Fruit fly (Drosophila melanogaster): ENCODE data around the gene Ir85a.

Gene Ir85a

DNA sequence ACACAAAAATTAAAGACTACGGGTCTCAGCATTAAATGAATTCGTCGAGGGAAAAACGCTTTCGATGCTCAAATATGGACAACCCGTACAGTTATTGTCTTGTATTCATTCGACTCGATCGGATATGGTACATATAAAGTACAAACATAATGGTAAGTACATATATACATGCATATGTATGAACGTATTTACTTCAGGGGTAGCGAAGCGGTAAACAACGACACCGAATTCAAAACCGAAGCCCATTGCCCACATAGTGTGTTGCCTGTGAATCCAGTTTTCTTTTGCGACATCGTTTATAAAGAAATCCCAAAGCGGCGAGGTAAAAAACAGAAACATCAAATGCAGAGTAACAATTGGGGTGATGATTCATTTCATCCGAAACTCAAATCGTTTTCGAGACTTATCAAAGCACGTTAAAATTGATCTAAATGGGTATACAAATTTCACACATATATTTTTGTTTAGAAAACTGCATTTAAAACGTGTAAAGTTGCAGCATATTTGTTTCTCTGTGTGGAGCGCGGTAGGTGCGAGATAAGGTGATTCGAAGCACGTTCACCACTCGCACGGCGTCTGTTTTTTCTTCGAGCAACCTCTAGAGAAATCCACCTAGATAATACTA lies 18.0 kb downstream of the Ir85a start (continued):
- TF ChIP-seq toy (GFP tag; IDR thresholded peaks at IDR 0.05) = peak; percentile 41; the same call in 1 of the 2 replicates
- no peak for TF ChIP-seq ssp (GFP tag; IDR thresholded peaks at IDR 0.05)
- peak; percentile 83 for TF ChIP-seq vvl (GFP tag; IDR thresholded peaks at IDR 0.05)
- TF ChIP-seq CG9215 (GFP tag; IDR thresholded peaks at IDR 0.05) = peak; percentile 58; the same call in 1 of the 2 replicates
- peak; percentile 35; the same call in 1 of the 2 replicates for TF ChIP-seq CG11085 (GFP tag; IDR thresholded peaks at IDR 0.05)
- peak; percentile 28 for TF ChIP-seq CG17568 (GFP tag; optimal IDR thresholded peaks at IDR 0.05)
- TF ChIP-seq CG10147 (GFP tag; optimal IDR thresholded peaks at IDR 0.05) = peak; percentile 17
- peak; percentile 40 to 64 for TF ChIP-seq bsh (GFP tag; optimal IDR thresholded peaks at IDR 0.05)
- TF ChIP-seq jing (GFP tag; optimal IDR thresholded peaks at IDR 0.05) = peak; percentile 27
- peak; percentile 39 for TF ChIP-seq CG13624 (GFP tag; optimal IDR thresholded peaks at IDR 0.05)

DNA sequence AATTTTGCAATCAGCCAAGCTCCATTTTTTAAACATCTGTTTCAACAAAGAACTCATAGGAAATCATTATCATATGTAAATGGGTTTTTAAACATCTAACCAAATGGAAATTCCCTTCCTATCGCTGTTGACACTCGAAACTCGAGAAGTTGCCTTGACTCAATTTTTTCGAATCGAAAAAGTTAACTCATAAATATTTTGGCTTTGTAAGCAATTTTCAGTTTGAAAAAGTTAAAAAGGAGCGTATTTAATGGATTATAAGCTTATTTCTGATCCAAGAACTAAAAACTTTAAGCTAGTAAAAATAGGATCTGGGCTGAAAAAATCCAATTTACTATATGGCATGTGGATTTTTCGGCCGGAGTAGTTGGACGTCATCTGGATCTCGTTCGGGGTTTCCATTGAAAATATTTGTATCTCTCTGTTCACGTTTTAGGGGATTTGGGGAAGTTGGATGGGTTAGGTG lies 18.7 kb downstream of the Ir85a start, which contains the start of gene CG9837:
TSS of gene CG9837 (minus strand) at position 416 of the 466 bp plus-strand sequence.
- TF ChIP-seq eve (GFP tag; optimal IDR thresholded peaks at IDR 0.05) (no peak), CG4424 (GFP tag; optimal IDR thresholded peaks at IDR 0.05) (no peak), CG13775 (GFP tag; optimal IDR thresholded peaks at IDR 0.05) (no peak), CG2678 (tag; optimal IDR thresholded peaks at IDR 0.05) (peak; percentile 55), Tbp (GFP tag; optimal IDR thresholded peaks at IDR 0.05) (no peak), CG11695 (GFP tag; IDR thresholded peaks at IDR 0.05) (no peak), CG7745 (tag; optimal IDR thresholded peaks at IDR 0.05) (no peak), vvl (GFP tag; IDR thresholded peaks at IDR 0.05) (no peak), sug (tag; optimal IDR thresholded peaks at IDR 0.05) (peak; percentile 8), CG10274 (GFP tag; optimal IDR thresholded peaks at IDR 0.05) (no peak), CG3281 (GFP tag; optimal IDR thresholded peaks at IDR 0.05) (no peak), CG8924 (tag; optimal IDR thresholded peaks at IDR 0.05) (no peak), C15 (GFP tag; IDR thresholded peaks at IDR 0.05) (no peak), CG10543 (GFP tag; optimal IDR thresholded peaks at IDR 0.05) (peak; percentile 8), ci (GFP tag; IDR thresholded peaks at IDR 0.05) (no peak), CG4707 (GFP tag; optimal IDR thresholded peaks at IDR 0.05) (no peak), gsb-n (tag; optimal IDR thresholded peaks at IDR 0.05) (no peak), Rfx (GFP tag; IDR thresholded peaks at IDR 0.05) (no peak), pnt (GFP tag; optimal IDR thresholded peaks at IDR 0.05) (no peak), Sin3A (optimal IDR thresholded peaks at IDR 0.05) (no peak), Side (GFP tag; optimal IDR thresholded peaks at IDR 0.05) (peak; percentile 8), tx (GFP tag; optimal IDR thresholded peaks at IDR 0.05) (no peak), usp (GFP tag; optimal IDR thresholded peaks at IDR 0.05) (no peak), CG8765 (GFP tag; IDR thresholded peaks at IDR 0.05) (no peak), CG34422 (GFP tag; IDR thresholded peaks at IDR 0.05) (no peak), CG4404 (GFP tag; IDR thresholded peaks at IDR 0.05) (no peak), gro (GFP tag; optimal IDR thresholded peaks at IDR 0.05) (peak; percentile 9), gt (GFP tag; IDR thresholded peaks at IDR 0.05) (no peak), CG17612 (GFP tag; IDR thresholded peaks at IDR 0.05) (no peak), nom (GFP tag; optimal IDR thresholded peaks at IDR 0.05) (no peak), CG15601 (tag; optimal IDR thresholded peaks at IDR 0.05) (no peak), abd-A (tag; optimal IDR thresholded peaks at IDR 0.05) (no peak), Max (GFP tag; optimal IDR thresholded peaks at IDR 0.05) (no peak), emc (GFP tag; optimal IDR thresholded peaks at IDR 0.05) (no peak), Spps (tag; optimal IDR thresholded peaks at IDR 0.05) (no peak), CG7987 (GFP tag; optimal IDR thresholded peaks at IDR 0.05) (no peak), Meics (GFP tag; optimal IDR thresholded peaks at IDR 0.05) (no peak), CG11504 (tag; optimal IDR thresholded peaks at IDR 0.05) (no peak), Med (GFP tag) (peak; percentile 34), tup (GFP tag; optimal IDR thresholded peaks at IDR 0.05) (no peak), CG15514 (GFP tag; optimal IDR thresholded peaks at IDR 0.05) (peak; percentile 3)

All from whole organism, embryonic.